Fruit fly (Drosophila melanogaster): ENCODE results near the gene mthl7.
A peak's percentile ranks its signal among the peaks of the same experiment; 100 is the strongest.

Gene mthl7

DNA sequence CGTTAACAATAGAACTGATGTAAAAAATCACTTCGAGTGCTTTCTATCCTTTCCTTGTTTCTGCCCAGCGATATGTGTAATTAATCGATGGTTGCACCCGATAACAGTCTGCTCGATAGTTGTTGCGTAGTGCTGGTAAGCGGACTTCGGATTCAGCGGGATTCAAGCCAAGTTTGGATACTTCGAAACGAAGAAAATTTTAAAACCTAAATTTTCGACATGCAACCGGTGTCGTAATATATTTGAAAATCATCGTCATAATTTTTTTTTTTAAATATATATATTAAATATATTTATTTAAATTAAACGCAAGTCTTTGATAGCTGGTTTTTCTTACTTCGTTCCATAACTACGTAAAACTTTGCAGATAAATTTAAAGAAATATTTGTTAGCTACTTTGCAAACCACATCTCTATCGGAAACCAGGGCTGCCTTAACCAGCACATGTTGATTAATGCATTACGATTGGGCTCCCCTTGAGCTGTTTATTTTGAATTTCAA, 17.5 kb upstream of the mthl7 start, which contains the start of the genes UbcE2M and Dhps (continued):
- TF ChIP-seq CG2712 (tag; optimal IDR thresholded peaks at IDR 0.05) (peak; percentile 75), CG17385 (GFP tag; optimal IDR thresholded peaks at IDR 0.05) (peak; percentile 69), CG10274 (GFP tag; optimal IDR thresholded peaks at IDR 0.05) (peak; percentile 8), vnd (GFP tag; IDR thresholded peaks at IDR 0.05; ENCODE audit: partially characterized antibody) (peak; percentile 67), Antp (GFP tag; optimal IDR thresholded peaks at IDR 0.05) (peak; percentile 53), schlank (tag; optimal IDR thresholded peaks at IDR 0.05) (peak; percentile 6), ttk (GFP tag; IDR thresholded peaks at IDR 0.05) (peak; percentile 12; the same call in 1 of the 2 replicates), dmrt99B (tag; optimal IDR thresholded peaks at IDR 0.05) (no peak), Six4 (GFP tag; optimal IDR thresholded peaks at IDR 0.05) (peak; percentile 31), Dp (GFP tag; optimal IDR thresholded peaks at IDR 0.05) (peak; percentile 36), CG8290 (GFP tag; optimal IDR thresholded peaks at IDR 0.05) (peak; percentile 53), CG8290 (tag; optimal IDR thresholded peaks at IDR 0.05) (peak in 1 of 2 experiments; percentile 1), B-H1 (GFP tag; IDR thresholded peaks at IDR 0.05) (peak; percentile 33; the same call in 1 of the 3 replicates), Nf-YC (tag; optimal IDR thresholded peaks at IDR 0.05) (no peak), HLH4C (GFP tag; IDR thresholded peaks at IDR 0.05; ENCODE audit: partially characterized antibody) (peak; percentile 76), CG9932 (GFP tag; IDR thresholded peaks at IDR 0.05) (peak; percentile 90), Lim3 (GFP tag; IDR thresholded peaks at IDR 0.05) (no peak), CG31388 (GFP tag; optimal IDR thresholded peaks at IDR 0.05) (no peak), Pdp1 (GFP tag; optimal IDR thresholded peaks at IDR 0.05) (peak; percentile 37 to 65), danr (GFP tag; IDR thresholded peaks at IDR 0.05) (no peak), Drgx (GFP tag; IDR thresholded peaks at IDR 0.05) (no peak; the same call in 1 of the 2 replicates), gce (GFP tag; IDR thresholded peaks at IDR 0.05) (no peak), chn (GFP tag; optimal IDR thresholded peaks at IDR 0.05) (peak; percentile 41), CG10431 (GFP tag; optimal IDR thresholded peaks at IDR 0.05) (peak; percentile 48), zen (tag; optimal IDR thresholded peaks at IDR 0.05) (peak; percentile 79), CG1529 (GFP tag; optimal IDR thresholded peaks at IDR 0.05) (peak; percentile 3), CG7271 (tag; optimal IDR thresholded peaks at IDR 0.05) (peak; percentile 39), Ravus (GFP tag; IDR thresholded peaks at IDR 0.05) (no peak; the same call in 1 of the 2 replicates), eve (GFP tag; optimal IDR thresholded peaks at IDR 0.05) (no peak), sug (tag; optimal IDR thresholded peaks at IDR 0.05) (peak; percentile 86), ranshi (GFP tag; IDR thresholded peaks at IDR 0.05) (peak; percentile 56; the same call in 1 of the 2 replicates), unpg (GFP tag; optimal IDR thresholded peaks at IDR 0.05) (peak; percentile 66), tin (GFP tag; optimal IDR thresholded peaks at IDR 0.05) (peak; percentile 66), H2.0 (GFP tag; IDR thresholded peaks at IDR 0.05) (peak; percentile 54), PHDP (tag; optimal IDR thresholded peaks at IDR 0.05) (peak; percentile 70), pho (GFP tag; optimal IDR thresholded peaks at IDR 0.05) (peak; percentile 48), CG1603 (tag; optimal IDR thresholded peaks at IDR 0.05) (no peak), CG32767 (GFP tag; IDR thresholded peaks at IDR 0.05) (no peak), fru (optimal IDR thresholded peaks at IDR 0.05) (no peak)

DNA sequence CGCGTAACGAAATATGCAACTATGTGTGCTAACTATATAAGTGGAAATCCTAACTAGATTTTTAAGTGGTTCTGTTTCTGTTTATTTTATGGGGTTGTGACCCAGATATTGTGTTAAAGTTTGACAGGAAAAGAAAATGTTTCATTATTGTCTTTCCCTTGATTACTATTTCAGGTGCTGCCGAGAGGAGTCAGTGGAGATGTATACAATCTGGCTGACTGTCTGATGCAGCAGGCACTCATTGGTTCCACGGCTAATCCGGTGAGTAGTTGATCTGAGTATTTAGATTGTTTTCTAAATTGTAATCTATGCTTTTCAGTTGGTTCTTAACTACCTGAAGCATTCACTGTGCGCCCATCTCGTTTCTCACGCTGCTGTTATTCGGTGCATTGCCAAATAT, 12.7 kb upstream of the mthl7 start, which contains the start of gene CG7387:
Gene CG7387, minus strand, starts transcription at position 101 of the 400 bp plus-strand sequence.
- no peak for TF ChIP-seq da (GFP tag; optimal IDR thresholded peaks at IDR 0.05)
- no peak for TF ChIP-seq CG10431 (GFP tag; optimal IDR thresholded peaks at IDR 0.05)
- TF ChIP-seq CG5245 (GFP tag; optimal IDR thresholded peaks at IDR 0.05): no peak
- no peak for TF ChIP-seq Hr3 (GFP tag; optimal IDR thresholded peaks at IDR 0.05)
- no peak for TF ChIP-seq Usf (GFP tag; optimal IDR thresholded peaks at IDR 0.05)
- no peak for TF ChIP-seq CG12659 (GFP tag; optimal IDR thresholded peaks at IDR 0.05)
- no peak for TF ChIP-seq Xbp1 (GFP tag; optimal IDR thresholded peaks at IDR 0.05)
- no peak for TF ChIP-seq CG7372 (GFP tag; IDR thresholded peaks at IDR 0.05)
- TF ChIP-seq peb (GFP tag; IDR thresholded peaks at IDR 0.05): no peak
- TF ChIP-seq CG6175 (GFP tag; IDR thresholded peaks at IDR 0.05): no peak
- no peak for TF ChIP-seq nom (GFP tag; optimal IDR thresholded peaks at IDR 0.05)
- TF ChIP-seq Elba2 (GFP tag; optimal IDR thresholded peaks at IDR 0.05): no peak
- no peak for TF ChIP-seq CG34224 (GFP tag; IDR thresholded peaks at IDR 0.05; ENCODE audit: partially characterized antibody)
- no peak for TF ChIP-seq CG9932 (GFP tag; IDR thresholded peaks at IDR 0.05)
- TF ChIP-seq hbn (GFP tag; IDR thresholded peaks at IDR 0.05; ENCODE audit: partially characterized antibody): no peak
